Fruit fly (Drosophila melanogaster) whole organism, embryonic: Measurements from ENCODE around the gene Sf3b2.

Experiments used
- Aef1 ChIP-seq: fragments of 200-800 bp; sonication (Bioruptor generic); IDR thresholded peaks from 3 replicates; pipeline ENCODE4 v1.3.6; 2022; ENCODE audit warnings: missing biosample characterization, missing genetic modification characterization
- Atf6 ChIP-seq: fragments of 200-800 bp; sonication (Bioruptor generic); IDR thresholded peaks from 2 replicates; pipeline ENCODE4 v1.3.6; 2022; ENCODE audit warnings: missing biosample characterization, missing genetic modification characterization
- CG14441 ChIP-seq: fragments of 200-800 bp; sonication (Bioruptor generic); IDR thresholded peaks from 2 replicates; pipeline ENCODE4 v1.3.6; 2022; ENCODE audit warnings: missing biosample characterization, missing genetic modification characterization
- CG14860 ChIP-seq: fragments of 200-800 bp; sonication (Bioruptor generic); IDR thresholded peaks from 3 replicates; pipeline ENCODE4 v1.3.6; 2022; ENCODE audit warnings: missing biosample characterization, missing genetic modification characterization; ENCODE audit not compliant: partially characterized antibody
- CG15601 ChIP-seq: fragments of 200-800 bp; sonication (Bioruptor generic); optimal IDR thresholded peaks from 3 replicates; lab custom pipeline; 2019; ENCODE audit warnings: missing biosample characterization, mild to moderate bottlenecking, missing genetic modification characterization, moderate library complexity
- CG17912 ChIP-seq: fragments of 200-800 bp; sonication (Bioruptor generic); optimal IDR thresholded peaks from 2 replicates; lab custom pipeline; 2018; ENCODE audit warnings: missing biosample characterization, mild to moderate bottlenecking, missing genetic modification characterization
- CG32767 ChIP-seq: fragments of 200-800 bp; sonication (Bioruptor generic); IDR thresholded peaks from 2 replicates; pipeline ENCODE4 v1.3.6; 2022; ENCODE audit warnings: missing biosample characterization, missing genetic modification characterization
- CG32772 ChIP-seq: fragments of 200-800 bp; sonication (Bioruptor generic); IDR thresholded peaks from 2 replicates; pipeline ENCODE4 v1.3.6; 2022; ENCODE audit warnings: missing biosample characterization, missing genetic modification characterization
- CG43689 ChIP-seq: fragments of 200-800 bp; sonication (Bioruptor generic); IDR thresholded peaks from 2 replicates; pipeline ENCODE4 v1.3.6; 2022; ENCODE audit warnings: missing biosample characterization, missing genetic modification characterization
- CG4424 ChIP-seq: fragments of 200-800 bp; sonication (Bioruptor generic); optimal IDR thresholded peaks from 3 replicates; lab custom pipeline; 2016; ENCODE audit warnings: missing biosample characterization, missing genetic modification characterization
- CG4707 ChIP-seq: fragments of 200-800 bp; sonication (Bioruptor generic); optimal IDR thresholded peaks from 2 replicates; lab custom pipeline; 2018; ENCODE audit warnings: missing biosample characterization, mild to moderate bottlenecking, missing genetic modification characterization, moderate library complexity
- CG6272 ChIP-seq: fragments of 200-800 bp; sonication (Bioruptor generic); IDR thresholded peaks from 2 replicates; pipeline ENCODE4 v1.3.6; 2022; ENCODE audit warnings: missing biosample characterization, missing genetic modification characterization
- CG7928 ChIP-seq: fragments of 200-800 bp; sonication (Bioruptor generic); optimal IDR thresholded peaks from 2 replicates; lab custom pipeline; 2017; ENCODE audit warnings: missing biosample characterization, mild to moderate bottlenecking, missing genetic modification characterization
- D ChIP-seq, 2 experiments: fragments of 200-800 bp in 1 of 2; fragments of >200 bp in 1 of 2; sonication (Bioruptor generic) in 1 of 2; optimal IDR thresholded peaks; 2 replicates in 1 of 2; 3 replicates in 1 of 2; lab custom pipeline; 2017; ENCODE audit warnings: mild to moderate bottlenecking in 1 of 2, missing biosample characterization in 1 of 2, missing genetic modification characterization in 1 of 2, missing genetic modification reagents in 1 of 2
- Dbx ChIP-seq: fragments of 200-800 bp; sonication (Bioruptor generic); IDR thresholded peaks from 3 replicates; pipeline ENCODE4 v1.3.6; 2022; ENCODE audit warnings: missing biosample characterization, missing genetic modification characterization
- Gsc ChIP-seq: fragments of 200-800 bp; sonication (Bioruptor generic); IDR thresholded peaks from 2 replicates; pipeline ENCODE4 v1.3.6; 2022; ENCODE audit warnings: missing biosample characterization, missing genetic modification characterization
- HHEX ChIP-seq: fragments of 200-800 bp; sonication (Bioruptor generic); optimal IDR thresholded peaks from 3 replicates; lab custom pipeline; 2017; ENCODE audit warnings: missing biosample characterization, mild to moderate bottlenecking, missing genetic modification characterization, missing genetic modification reagents
- Lpt ChIP-seq: fragments of >200 bp; optimal IDR thresholded peaks from 2 replicates; lab custom pipeline; 2018; ENCODE audit warnings: missing biosample characterization, missing genetic modification characterization
- NC2α ChIP-seq: fragments of 200-800 bp; sonication (Bioruptor generic); optimal IDR thresholded peaks from 2 replicates; lab custom pipeline; 2016; ENCODE audit warnings: missing biosample characterization, missing genetic modification characterization
- Nf-YB ChIP-seq: fragments of 200-800 bp; sonication (Bioruptor generic); optimal IDR thresholded peaks from 3 replicates; lab custom pipeline; 2019; ENCODE audit warnings: missing biosample characterization, mild to moderate bottlenecking, missing genetic modification characterization, moderate library complexity
- Nf-YC ChIP-seq: fragments of 200-800 bp; optimal IDR thresholded peaks from 3 replicates; lab custom pipeline; 2019; ENCODE audit warnings: missing biosample characterization, mild to moderate bottlenecking, missing genetic modification characterization, moderate library complexity
- NfI ChIP-seq: fragments of 200-800 bp; sonication (Bioruptor generic); optimal IDR thresholded peaks from 3 replicates; lab custom pipeline; 2018; ENCODE audit warnings: missing biosample characterization, mild to moderate bottlenecking, missing genetic modification characterization, moderate library complexity
- Oaz ChIP-seq: fragments of 200-800 bp; sonication (Bioruptor generic); IDR thresholded peaks from 2 replicates; pipeline ENCODE4 v1.3.6; 2022; ENCODE audit warnings: missing biosample characterization, missing genetic modification characterization
- Oli ChIP-seq: fragments of 200-800 bp; sonication (Bioruptor generic); optimal IDR thresholded peaks from 2 replicates; lab custom pipeline; 2018; ENCODE audit warnings: missing biosample characterization, mild to moderate bottlenecking, missing genetic modification characterization, moderate library complexity
- TFAM ChIP-seq: fragments of 200-800 bp; sonication (Bioruptor generic); optimal IDR thresholded peaks from 2 replicates; lab custom pipeline; 2017; ENCODE audit warnings: missing biosample characterization, missing genetic modification characterization, inconsistent platforms
- amos ChIP-seq: fragments of 200-800 bp; sonication (Bioruptor generic); IDR thresholded peaks from 2 replicates; pipeline ENCODE4 v1.3.6; 2022; ENCODE audit warnings: missing biosample characterization, missing genetic modification characterization; ENCODE audit not compliant: partially characterized antibody
- ap ChIP-seq: fragments of 200-800 bp; sonication (Bioruptor generic); IDR thresholded peaks from 2 replicates; pipeline ENCODE4 v1.3.6; 2022; ENCODE audit warnings: missing biosample characterization, missing genetic modification characterization
- cg ChIP-seq: fragments of 200-800 bp; sonication (Bioruptor generic); optimal IDR thresholded peaks from 3 replicates; lab custom pipeline; 2019; ENCODE audit warnings: missing biosample characterization, mild to moderate bottlenecking, missing genetic modification characterization, moderate library complexity
- chn ChIP-seq: fragments of 200-800 bp; sonication (Bioruptor generic); optimal IDR thresholded peaks from 2 replicates; lab custom pipeline; 2016; ENCODE audit warnings: missing biosample characterization, missing genetic modification characterization
- dimm ChIP-seq: fragments of 200-800 bp; sonication (Bioruptor generic); IDR thresholded peaks from 2 replicates; pipeline ENCODE4 v1.3.6; 2022; ENCODE audit warnings: missing biosample characterization, missing genetic modification characterization
- dmrt99B ChIP-seq: fragments of 200-800 bp; sonication (Bioruptor generic); optimal IDR thresholded peaks from 2 replicates; lab custom pipeline; 2018; ENCODE audit warnings: missing biosample characterization, mild to moderate bottlenecking, missing genetic modification characterization, moderate library complexity
- emc ChIP-seq: fragments of 200-800 bp; sonication (Bioruptor generic); optimal IDR thresholded peaks from 2 replicates; lab custom pipeline; 2016; ENCODE audit warnings: missing biosample characterization, missing genetic modification characterization
- esg ChIP-seq: fragments of 200-800 bp; sonication (Bioruptor generic); conservative IDR thresholded peaks from 2 replicates; pipeline ENCODE4 v1.3.6; 2022; ENCODE audit warnings: missing biosample characterization, missing genetic modification characterization
- fd102C ChIP-seq: fragments of 200-800 bp; sonication (Bioruptor generic); optimal IDR thresholded peaks from 2 replicates; lab custom pipeline; 2018; ENCODE audit warnings: missing biosample characterization, mild to moderate bottlenecking, missing genetic modification characterization, moderate library complexity
- ftz-f1 ChIP-seq: fragments of 200-800 bp; sonication (Bioruptor generic); optimal IDR thresholded peaks from 2 replicates; lab custom pipeline; 2016; ENCODE audit warnings: missing biosample characterization, missing genetic modification characterization
- hbn ChIP-seq: fragments of 200-800 bp; sonication (Bioruptor generic); IDR thresholded peaks from 2 replicates; pipeline ENCODE4 v1.3.6; 2022; ENCODE audit warnings: missing biosample characterization, missing genetic modification characterization; ENCODE audit not compliant: partially characterized antibody
- inv ChIP-seq: fragments of 200-800 bp; sonication (Bioruptor generic); IDR thresholded peaks from 2 replicates; pipeline ENCODE4 v1.3.6; 2022; ENCODE audit warnings: missing biosample characterization, missing genetic modification characterization; ENCODE audit not compliant: partially characterized antibody
- jigr1 ChIP-seq: fragments of 200-800 bp; sonication (Bioruptor generic); IDR thresholded peaks from 3 replicates; pipeline ENCODE4 v1.3.6; 2022; ENCODE audit warnings: missing biosample characterization, missing genetic modification characterization
- jumu ChIP-seq: fragments of 200-800 bp; sonication (Bioruptor generic); optimal IDR thresholded peaks from 3 replicates; lab custom pipeline; 2016; ENCODE audit warnings: missing biosample characterization, missing genetic modification characterization
- luna ChIP-seq: fragments of 200-800 bp; sonication (Bioruptor generic); optimal IDR thresholded peaks from 2 replicates; lab custom pipeline; 2016; ENCODE audit warnings: missing biosample characterization, missing genetic modification characterization
- mld ChIP-seq: fragments of 200-800 bp; sonication (Bioruptor generic); IDR thresholded peaks from 3 replicates; pipeline ENCODE4 v1.3.6; 2022; ENCODE audit warnings: missing biosample characterization, missing genetic modification characterization; ENCODE audit not compliant: partially characterized antibody
- phol ChIP-seq: fragments of 200-800 bp; sonication (Bioruptor generic); optimal IDR thresholded peaks from 3 replicates; lab custom pipeline; 2018; ENCODE audit warnings: missing biosample characterization, mild to moderate bottlenecking, missing genetic modification characterization, moderate library complexity
- rib ChIP-seq: fragments of 200-800 bp; sonication (Bioruptor generic); IDR thresholded peaks from 2 replicates; pipeline ENCODE4 v1.3.6; 2022; ENCODE audit warnings: missing biosample characterization, missing genetic modification characterization
- shn ChIP-seq: fragments of 200-800 bp; sonication (Bioruptor generic); optimal IDR thresholded peaks from 3 replicates; lab custom pipeline; 2016; ENCODE audit warnings: missing biosample characterization, missing genetic modification characterization
- tap ChIP-seq: fragments of 200-800 bp; optimal IDR thresholded peaks from 3 replicates; lab custom pipeline; 2019; ENCODE audit warnings: missing biosample characterization, mild to moderate bottlenecking, missing genetic modification characterization, moderate library complexity
- usp ChIP-seq: fragments of >200 bp; optimal IDR thresholded peaks from 2 replicates; lab custom pipeline; 2017; ENCODE audit warnings: missing biosample characterization, missing genetic modification characterization
- zf30C ChIP-seq: fragments of 200-800 bp; sonication (Bioruptor generic); optimal IDR thresholded peaks from 3 replicates; lab custom pipeline; 2018; ENCODE audit warnings: missing biosample characterization, mild to moderate bottlenecking, missing genetic modification characterization

Sf3b2 gene

DNA sequence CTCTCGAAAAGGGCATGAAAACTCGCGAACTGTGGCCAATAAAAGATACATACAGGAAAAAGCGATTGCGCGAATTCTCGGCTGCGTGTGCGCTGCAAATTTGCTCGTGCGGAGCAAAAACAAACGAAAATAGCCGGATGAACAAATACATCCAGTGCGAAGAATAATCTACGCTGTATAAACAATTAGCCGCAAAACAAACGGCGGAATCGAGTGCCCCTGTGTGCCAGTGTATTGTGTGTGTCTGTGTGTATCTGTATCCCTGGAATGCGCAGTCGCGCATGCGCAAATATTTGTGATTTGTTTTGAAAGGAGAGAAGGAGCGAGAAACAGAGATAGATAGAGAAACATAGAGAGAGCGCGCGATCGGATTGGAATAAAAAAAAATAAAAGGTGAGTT is 29.4 kb downstream of the Sf3b2 start (continued):
- TF ChIP-seq ap (GFP tag; lab: Robert Waterston, UW) (no peak), cg (GFP tag; lab: Kevin White, UChicago) (peak; percentile 23), esg (GFP tag; lab: Robert Waterston, UW) (no peak), luna (GFP tag; lab: Kevin White, UChicago) (no peak), tap (tag; lab: Kevin White, UChicago) (no peak), CG7928 (no peak), Dbx (GFP tag; lab: Robert Waterston, UW) (no peak), CG32772 (GFP tag; lab: Robert Waterston, UW) (no peak), jumu (GFP tag; lab: Kevin White, UChicago) (no peak), rib (GFP tag; lab: Robert Waterston, UW) (no peak), NfI (GFP tag; lab: Kevin White, UChicago) (no peak), chn (GFP tag; lab: Kevin White, UChicago) (no peak), Gsc (GFP tag; lab: Robert Waterston, UW) (no peak), Aef1 (GFP tag; lab: Robert Waterston, UW) (no peak), CG14441 (no peak), fd102C (peak; percentile 72), D (optimal IDR thresholded peaks at IDR 0.05; lab: Kevin White, UChicago) (peak; percentile 41), D (GFP tag; optimal IDR thresholded peaks at IDR 0.05; lab: Kevin White, UChicago) (no peak), mld (GFP tag; lab: Robert Waterston, UW) (no peak), CG4707 (GFP tag; lab: Kevin White, UChicago) (no peak), Oaz (GFP tag; lab: Robert Waterston, UW) (no peak), Lpt (no peak), CG14860 (GFP tag; lab: Robert Waterston, UW) (no peak), hbn (no peak), CG6272 (GFP tag; lab: Robert Waterston, UW) (no peak), CG43689 (GFP tag; lab: Robert Waterston, UW) (no peak), CG15601 (tag; lab: Kevin White, UChicago) (no peak), NC2α (no peak), shn (GFP tag; lab: Kevin White, UChicago) (no peak), ftz-f1 (GFP tag; lab: Kevin White, UChicago) (no peak), HHEX (GFP tag; lab: Kevin White, UChicago) (no peak), dimm (GFP tag; lab: Robert Waterston, UW) (no peak), CG17912 (GFP tag; lab: Kevin White, UChicago) (no peak), zf30C (GFP tag; lab: Kevin White, UChicago) (peak; percentile 61), phol (tag; lab: Kevin White, UChicago) (no peak), CG4424 (GFP tag; lab: Kevin White, UChicago) (no peak), amos (GFP tag; lab: Robert Waterston, UW) (no peak), jigr1 (GFP tag; lab: Robert Waterston, UW) (no peak), usp (GFP tag; lab: Kevin White, UChicago) (no peak), Nf-YB (GFP tag; lab: Kevin White, UChicago) (no peak), Oli (tag; lab: Kevin White, UChicago) (no peak), dmrt99B (tag; lab: Kevin White, UChicago) (no peak), Nf-YC (no peak), inv (no peak), CG32767 (GFP tag; lab: Robert Waterston, UW) (0 out of 2 replicates have a peak, but pooled peaks have one; percentile 36), emc (GFP tag; lab: Kevin White, UChicago) (no peak), Atf6 (no peak), TFAM (GFP tag; lab: Kevin White, UChicago) (no peak)
